Fruit fly (Drosophila melanogaster) Kc167 (cell line): ENCODE results near the gene CG4820.

Source experiments
- Myc ChIP-seq: fragments of >200 bp; optimal IDR thresholded peaks from 2 replicates; lab custom pipeline; 2017; ENCODE audit warnings: missing external identifiers
- Sin3A ChIP-seq: fragments of >200 bp; optimal IDR thresholded peaks from 2 replicates; lab custom pipeline; 2018; ENCODE audit warnings: missing external identifiers
- h ChIP-seq: fragments of >200 bp; optimal IDR thresholded peaks from 3 replicates; lab custom pipeline; 2018; ENCODE audit warnings: missing external identifiers
- insv ChIP-seq: fragments of >200 bp; optimal IDR thresholded peaks from 3 replicates; lab custom pipeline; 2018; ENCODE audit warnings: missing external identifiers
- psq ChIP-seq: fragments of >200 bp; optimal IDR thresholded peaks from 2 replicates; lab custom pipeline; 2017; ENCODE audit warnings: missing external identifiers

DNA sequence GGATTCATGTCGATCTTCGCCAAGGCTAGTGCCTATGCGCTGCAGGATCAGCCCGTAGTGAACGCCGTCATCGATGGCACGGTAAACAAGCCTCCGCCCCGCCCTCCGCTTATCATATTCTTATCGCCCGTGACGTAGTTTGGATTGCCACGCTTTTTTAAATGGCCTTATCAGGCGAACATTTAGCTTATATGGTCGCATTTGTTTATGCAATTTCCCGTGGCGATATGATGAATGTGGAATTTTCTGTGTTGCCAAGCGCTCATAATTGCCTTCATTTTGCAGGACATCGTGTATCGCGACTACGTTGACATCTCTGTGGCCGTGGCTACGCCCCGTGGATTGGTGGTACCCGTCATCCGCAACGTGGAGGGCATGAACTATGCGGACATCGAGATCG lies 29.5 kb downstream of the CG4820 start:
- TF ChIP-seq Myc (lab: Kevin White, UChicago) (no peak), psq (lab: Kevin White, UChicago) (no peak), h (lab: Kevin White, UChicago) (no peak), Sin3A (lab: Kevin White, UChicago) (no peak), insv (no peak)
